Worm (Caenorhabditis elegans) whole organism, L3 larva: ENCODE results near the gene srh-73.

ENCODE experiments used
- R02D3.7 ChIP-seq: fragments of 150-350 bp; optimal IDR thresholded peaks from 2 replicates; lab custom pipeline; 2014; ENCODE audit warnings: missing biosample characterization, missing genetic modification characterization
- ZK546.5 ChIP-seq: sonication (generic microtip); optimal IDR thresholded peaks from 2 replicates; lab custom pipeline; 2017; ENCODE audit warnings: missing biosample characterization, missing genetic modification characterization
- aly-2 ChIP-seq: fragments of 150-350 bp; optimal IDR thresholded peaks from 2 replicates; lab custom pipeline; 2014; ENCODE audit warnings: missing biosample characterization, missing genetic modification characterization
- ama-1 ChIP-seq: fragments of 150-350 bp; optimal IDR thresholded peaks from 2 replicates; lab custom pipeline; 2018
- ceh-16 ChIP-seq: sonication (generic microtip); optimal IDR thresholded peaks from 2 replicates; lab custom pipeline; 2017; ENCODE audit warnings: missing biosample characterization, missing genetic modification characterization
- ceh-82 ChIP-seq: fragments of 150-350 bp; optimal IDR thresholded peaks from 2 replicates; lab custom pipeline; 2014; ENCODE audit warnings: missing biosample characterization, missing genetic modification characterization
- ceh-9 ChIP-seq: sonication (generic microtip); optimal IDR thresholded peaks from 2 replicates; lab custom pipeline; 2018; ENCODE audit warnings: missing biosample characterization, missing genetic modification characterization
- daf-12 ChIP-seq: fragments of 150-350 bp; optimal IDR thresholded peaks from 2 replicates; lab custom pipeline; 2014; ENCODE audit warnings: missing biosample characterization, missing genetic modification reagents, missing genetic modification characterization
- egl-27 ChIP-seq: sonication (generic microtip); optimal IDR thresholded peaks from 4 replicates; lab custom pipeline; 2017; ENCODE audit warnings: missing biosample characterization, missing genetic modification reagents, missing genetic modification characterization
- elt-2 ChIP-seq: sonication (generic microtip); optimal IDR thresholded peaks from 2 replicates; lab custom pipeline; 2016; ENCODE audit warnings: missing genetic modification reagents, mild to moderate bottlenecking, missing genetic modification characterization, missing compliant biosample characterization
- elt-3 ChIP-seq, 3 experiments: fragments of 150-350 bp in 1 of 3; sonication (generic microtip) in 2 of 3; optimal IDR thresholded peaks; 2 replicates in 2 of 3; 4 replicates in 1 of 3; lab custom pipeline; 2014 to 2017; ENCODE audit warnings: missing biosample characterization in 3 of 3, missing genetic modification characterization in 3 of 3
- fkh-10 ChIP-seq: sonication (generic microtip); optimal IDR thresholded peaks from 2 replicates; lab custom pipeline; 2017; ENCODE audit warnings: missing biosample characterization, missing genetic modification reagents, missing genetic modification characterization
- fkh-2 ChIP-seq: fragments of 150-350 bp; optimal IDR thresholded peaks from 2 replicates; lab custom pipeline; 2014; ENCODE audit warnings: missing biosample characterization, missing genetic modification reagents, missing genetic modification characterization
- hmg-11 ChIP-seq: sonication (generic microtip); optimal IDR thresholded peaks from 2 replicates; lab custom pipeline; 2016; ENCODE audit warnings: missing genetic modification characterization, missing compliant biosample characterization
- jun-1 ChIP-seq: fragments of 150-350 bp; optimal IDR thresholded peaks from 2 replicates; lab custom pipeline; 2014; ENCODE audit warnings: missing biosample characterization, missing genetic modification reagents, missing genetic modification characterization
- lin-15B ChIP-seq: fragments of 150-350 bp; optimal IDR thresholded peaks from 2 replicates; lab custom pipeline; 2014; ENCODE audit warnings: missing biosample characterization, missing genetic modification characterization
- lin-39 ChIP-seq: fragments of 150-350 bp; optimal IDR thresholded peaks from 2 replicates; lab custom pipeline; 2018; ENCODE audit warnings: missing biosample characterization, missing genetic modification reagents, missing genetic modification characterization
- lsy-12 ChIP-seq: sonication (generic microtip); optimal IDR thresholded peaks from 2 replicates; lab custom pipeline; 2016; ENCODE audit warnings: mild to moderate bottlenecking, missing genetic modification characterization, missing compliant biosample characterization
- mdl-1 ChIP-seq: fragments of 150-350 bp; optimal IDR thresholded peaks from 2 replicates; lab custom pipeline; 2014; ENCODE audit warnings: missing biosample characterization, missing genetic modification characterization
- nfya-1 ChIP-seq: sonication (generic microtip); optimal IDR thresholded peaks from 2 replicates; lab custom pipeline; 2017; ENCODE audit warnings: missing genetic modification characterization, mild to moderate bottlenecking, missing compliant biosample characterization, antibody characterized with exemption, moderate library complexity; ENCODE audit not compliant: insufficient read depth
- nhr-23 ChIP-seq: fragments of 150-350 bp; optimal IDR thresholded peaks from 2 replicates; lab custom pipeline; 2014; ENCODE audit warnings: missing biosample characterization, missing genetic modification reagents, missing genetic modification characterization
- nhr-25 ChIP-seq: sonication (generic microtip); optimal IDR thresholded peaks from 2 replicates; lab custom pipeline; 2017; ENCODE audit warnings: missing biosample characterization, missing genetic modification characterization
- nhr-43 ChIP-seq: sonication (generic microtip); optimal IDR thresholded peaks from 2 replicates; lab custom pipeline; 2016; ENCODE audit warnings: mild to moderate bottlenecking, missing genetic modification characterization, missing compliant biosample characterization; ENCODE audit not compliant: poor library complexity, severe bottlenecking
- nhr-67 ChIP-seq: fragments of 150-350 bp; optimal IDR thresholded peaks from 2 replicates; lab custom pipeline; 2014; ENCODE audit warnings: missing biosample characterization, missing genetic modification characterization
- nhr-77 ChIP-seq: fragments of 150-350 bp; optimal IDR thresholded peaks from 2 replicates; lab custom pipeline; 2014; ENCODE audit warnings: missing biosample characterization, missing genetic modification characterization
- pqm-1 ChIP-seq: fragments of 150-350 bp; optimal IDR thresholded peaks from 2 replicates; lab custom pipeline; 2017; ENCODE audit warnings: missing biosample characterization, missing genetic modification characterization, inconsistent platforms
- sea-2 ChIP-seq: fragments of 150-350 bp; sonication (generic microtip); optimal IDR thresholded peaks from 4 replicates; lab custom pipeline; 2014; ENCODE audit warnings: missing biosample characterization, missing genetic modification reagents, missing genetic modification characterization
- skn-1 ChIP-seq: fragments of 150-350 bp; optimal IDR thresholded peaks from 2 replicates; lab custom pipeline; 2014; ENCODE audit warnings: missing biosample characterization, missing genetic modification characterization
- snpc-4 ChIP-seq: fragments of 150-350 bp; optimal IDR thresholded peaks from 2 replicates; lab custom pipeline; 2014; ENCODE audit warnings: missing biosample characterization, missing genetic modification characterization
- tbx-2 ChIP-seq: sonication (generic microtip); optimal IDR thresholded peaks from 2 replicates; lab custom pipeline; 2016; ENCODE audit warnings: mild to moderate bottlenecking, missing genetic modification characterization, missing compliant biosample characterization
- unc-39 ChIP-seq: sonication (generic microtip); optimal IDR thresholded peaks from 4 replicates; lab custom pipeline; 2017; ENCODE audit warnings: missing biosample characterization, missing genetic modification characterization
- zag-1 ChIP-seq: fragments of 150-350 bp; optimal IDR thresholded peaks from 2 replicates; lab custom pipeline; 2014; ENCODE audit warnings: missing biosample characterization, missing genetic modification characterization
- ztf-11 ChIP-seq: fragments of 150-350 bp; optimal IDR thresholded peaks from 2 replicates; lab custom pipeline; 2014; ENCODE audit warnings: missing biosample characterization, missing genetic modification characterization

The srh-73 gene

DNA sequence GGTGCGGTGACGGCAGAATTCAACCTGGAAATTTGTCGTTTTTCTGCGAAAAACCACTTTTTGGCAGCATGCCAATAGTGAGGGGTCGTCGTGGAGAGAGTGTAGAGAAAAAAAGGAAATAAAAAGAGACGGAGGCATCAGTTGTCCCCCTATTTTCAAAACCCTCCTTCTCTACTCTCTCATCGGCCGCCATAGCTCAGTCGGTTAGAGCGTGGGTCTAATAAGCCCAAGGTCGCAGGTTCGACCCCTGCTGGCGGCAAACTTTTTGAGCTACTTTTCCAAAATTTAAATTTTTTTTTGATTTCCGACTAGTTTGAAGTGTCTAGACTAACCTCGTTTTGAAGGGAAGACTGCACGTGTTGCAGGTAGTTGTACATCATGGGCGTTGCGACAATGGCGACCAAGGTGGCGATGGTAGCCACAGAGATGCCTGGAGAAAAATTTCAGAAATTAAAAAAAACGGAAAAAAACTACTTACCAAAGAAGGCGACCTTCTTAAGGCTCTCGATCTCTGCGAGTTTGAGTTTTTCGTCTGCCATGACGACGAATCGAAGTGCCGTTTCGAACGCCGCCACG, 17.3 kb upstream of the srh-73 start, which contains the start of gene col-85:
Gene col-85 (minus strand): TSS at position 540 of the 576 bp plus-strand sequence.
- peak; percentile 19 for TF ChIP-seq lin-39 (tag; lab: Kevin White, UChicago)
- peak; percentile 66 for TF ChIP-seq nfya-1
- TF ChIP-seq ceh-82: peak; percentile 32
- TF ChIP-seq R02D3.7: peak; percentile 8
- peak; percentile 80 for TF ChIP-seq nhr-43
- TF ChIP-seq skn-1 (tag; lab: Kevin White, UChicago): peak; percentile 63
- TF ChIP-seq snpc-4 (tag; lab: Kevin White, UChicago): peak; percentile 93
- peak; percentile 61 for TF ChIP-seq jun-1 (tag; lab: Kevin White, UChicago)
- peak; percentile 13 for TF ChIP-seq pqm-1
- no peak for TF ChIP-seq zag-1
- TF ChIP-seq lin-15B (tag; lab: Kevin White, UChicago): peak; percentile 35
- no peak for TF ChIP-seq ceh-16 (tag; lab: Kevin White, UChicago)
- TF ChIP-seq hmg-11 (tag; lab: Kevin White, UChicago): peak; percentile 89
- peak; percentile 41 for TF ChIP-seq egl-27 (tag; lab: Kevin White, UChicago)
- peak; percentile 31 for TF ChIP-seq nhr-25 (tag; lab: Kevin White, UChicago)
- TF ChIP-seq ztf-11: no peak
- TF ChIP-seq elt-2 (tag; lab: Kevin White, UChicago): peak; percentile 47
- TF ChIP-seq ceh-9 (tag; lab: Kevin White, UChicago): no peak
- TF ChIP-seq tbx-2 (tag; lab: Kevin White, UChicago): peak; percentile 15
- peak; percentile 31 for TF ChIP-seq lsy-12 (tag; lab: Kevin White, UChicago)
- peak; percentile 30 for TF ChIP-seq nhr-23 (tag; lab: Kevin White, UChicago)
- TF ChIP-seq mdl-1 (tag; lab: Kevin White, UChicago): no peak

DNA sequence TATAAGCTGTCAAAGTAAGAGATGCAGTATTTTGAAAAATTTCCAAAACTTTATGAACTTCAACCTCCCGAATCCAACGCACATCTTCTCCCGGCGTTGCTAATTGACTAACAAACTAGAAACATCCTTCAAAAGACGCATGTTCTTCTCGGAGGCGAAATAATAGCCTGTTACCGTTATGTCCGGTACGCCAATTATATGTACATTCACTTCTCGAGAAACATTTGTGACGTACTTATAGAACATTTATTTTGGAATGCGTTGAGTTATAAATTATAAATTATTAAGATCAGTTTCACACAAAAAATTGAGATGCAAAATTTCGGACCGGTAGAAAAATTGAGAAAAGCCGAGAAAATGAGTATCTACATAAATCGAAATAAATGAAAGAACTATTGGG, 15.0 kb upstream of the srh-73 start, which contains the start of gene T21B4.3:
Gene T21B4.3 (minus strand): TSS at position 101 of the 400 bp plus-strand sequence.
- TF ChIP-seq fkh-10 (GFP tag; lab: Kevin White, UChicago) (no peak), unc-39 (no peak), fkh-2 (tag; lab: Kevin White, UChicago) (no peak), nhr-77 (tag; lab: Kevin White, UChicago) (no peak), ceh-9 (tag; lab: Kevin White, UChicago) (no peak), pqm-1 (no peak), lin-15B (tag; lab: Kevin White, UChicago) (no peak), ZK546.5 (tag; lab: Kevin White, UChicago) (no peak), lsy-12 (tag; lab: Kevin White, UChicago) (no peak)

DNA sequence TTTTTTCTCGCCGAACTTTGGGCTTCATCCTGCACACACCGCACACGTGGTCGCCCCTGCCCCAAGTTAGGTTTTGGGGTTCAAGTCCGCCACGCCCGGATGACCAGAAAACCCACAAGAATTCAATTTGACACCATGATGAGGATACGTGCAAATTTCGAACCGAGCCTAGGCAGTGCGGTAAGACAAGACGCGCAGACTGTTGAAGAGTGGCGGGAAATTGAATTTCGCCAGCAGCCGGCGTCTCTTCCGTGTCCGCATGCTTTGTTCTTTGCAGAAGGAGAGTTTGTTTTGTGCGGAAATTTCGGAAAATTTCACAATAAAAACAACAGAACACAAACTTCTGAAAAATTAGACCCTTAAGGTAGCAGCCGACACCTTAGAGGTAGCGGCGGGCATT, 12.0 kb upstream of the srh-73 start:
- peak; percentile 2 for TF ChIP-seq fkh-10 (GFP tag; lab: Kevin White, UChicago)
- no peak for TF ChIP-seq ztf-11
- TF ChIP-seq lin-15B (tag; lab: Kevin White, UChicago): no peak
- no peak for TF ChIP-seq sea-2 (GFP tag; lab: Kevin White, UChicago)
- TF ChIP-seq mdl-1 (tag; lab: Kevin White, UChicago): no peak
- TF ChIP-seq lin-39 (tag; lab: Kevin White, UChicago): no peak
- no peak for TF ChIP-seq aly-2 (tag; lab: Kevin White, UChicago)

DNA sequence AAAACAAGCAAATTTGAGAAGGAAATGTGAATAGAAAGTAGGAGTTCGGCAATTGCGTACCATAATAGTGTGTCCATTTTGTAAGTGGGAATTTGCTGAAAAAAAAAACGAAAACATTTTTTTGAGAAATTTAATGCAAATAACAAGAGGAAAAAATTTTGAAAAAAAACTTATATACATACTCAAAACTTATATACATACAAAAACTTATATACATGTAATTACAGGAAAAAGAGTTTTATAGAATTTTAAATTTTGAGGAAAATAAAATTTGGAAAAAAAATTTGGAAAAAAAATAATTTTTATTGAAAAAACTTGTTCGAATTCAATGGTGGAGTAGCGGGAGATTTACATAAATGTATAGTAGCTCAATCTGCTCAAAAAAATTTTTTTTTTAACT, 9.2 kb upstream of the srh-73 start, which contains the start of gene ador-1:
Gene ador-1 (minus strand): TSS at position 101 of the 400 bp plus-strand sequence.
- TF ChIP-seq fkh-2 (tag; lab: Kevin White, UChicago) (no peak), ama-1 (lab: Kevin White, UChicago) (no peak), nfya-1 (no peak), pqm-1 (no peak), aly-2 (tag; lab: Kevin White, UChicago) (no peak), ceh-16 (tag; lab: Kevin White, UChicago) (no peak), egl-27 (tag; lab: Kevin White, UChicago) (no peak), R02D3.7 (no peak), ZK546.5 (tag; lab: Kevin White, UChicago) (no peak), nhr-77 (tag; lab: Kevin White, UChicago) (no peak), elt-3 (tag; optimal IDR thresholded peaks at IDR 0.05; lab: Kevin White, UChicago) (no peak), fkh-10 (GFP tag; lab: Kevin White, UChicago) (no peak), ceh-82 (no peak), ceh-9 (tag; lab: Kevin White, UChicago) (no peak), daf-12 (tag; lab: Kevin White, UChicago) (no peak), nhr-23 (tag; lab: Kevin White, UChicago) (no peak), jun-1 (tag; lab: Kevin White, UChicago) (no peak), unc-39 (no peak), skn-1 (tag; lab: Kevin White, UChicago) (no peak), nhr-67 (tag; lab: Kevin White, UChicago) (no peak)
- TF ChIP-seq, all 47 proteins: peak for 0
